Worm (Caenorhabditis elegans): ENCODE data around the gene K05G3.2.
"Not testable (repeated sequence)": the region's sequence is repeated elsewhere in the genome, so short reads cannot be mapped to it uniquely, and the experiment has no call there.

The K05G3.2 gene

DNA sequence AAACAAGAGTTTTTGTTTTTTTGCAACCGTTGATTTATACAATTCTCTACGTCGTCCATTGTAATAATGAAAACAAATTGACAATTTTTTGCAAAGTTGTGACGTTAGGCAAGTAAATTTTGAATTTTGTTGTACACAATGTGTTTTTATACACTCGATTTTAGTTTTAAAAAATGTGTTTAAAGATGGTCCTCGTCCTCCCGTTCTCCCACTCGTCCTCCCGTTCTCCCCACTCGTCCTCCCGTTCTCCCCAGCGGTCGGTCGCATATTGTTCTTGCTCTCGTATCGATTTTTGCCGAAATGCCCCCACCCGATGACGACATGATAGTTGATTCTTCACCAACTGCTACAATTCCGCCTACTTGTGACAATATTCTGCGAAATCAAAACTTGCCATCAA lies 43.1 kb upstream of the K05G3.2 start, which contains the start of gene F38E9.4:
Gene F38E9.4, plus strand, starts transcription at position 301 of the 400 bp plus-strand sequence.
- TF ChIP-seq eor-1 (tag; optimal IDR thresholded peaks at IDR 0.05); elt-1 (tag; optimal IDR thresholded peaks at IDR 0.05); sea-2 (GFP tag; optimal IDR thresholded peaks at IDR 0.05): not testable (repeated sequence)

- peak; percentile 88 for TF ChIP-seq elt-2 (tag; optimal IDR thresholded peaks at IDR 0.05)
- no peak for TF ChIP-seq unc-39 (tag; optimal IDR thresholded peaks at IDR 0.05)
- peak; percentile 56 for TF ChIP-seq pqm-1 (tag; optimal IDR thresholded peaks at IDR 0.05)
- TF ChIP-seq pha-4 (tag; optimal IDR thresholded peaks at IDR 0.05), result peak; percentile 12
- no peak for TF ChIP-seq snpc-4 (tag; optimal IDR thresholded peaks at IDR 0.05)
Observed at ce11 chrX:16456659-16457058, 38.1 kb upstream of the K05G3.2 start, which contains the start of gene nas-39. nas-39 (plus strand) TSS chrX:16456927.

ce11 chrX:16457113-16457512 lies 37.6 kb upstream of the K05G3.2 start:
- TF ChIP-seq mdl-1 (tag; optimal IDR thresholded peaks at IDR 0.05) (no peak), eor-1 (tag; optimal IDR thresholded peaks at IDR 0.05) (no peak), nhr-237 (tag; optimal IDR thresholded peaks at IDR 0.05) (no peak), tbx-2 (tag; optimal IDR thresholded peaks at IDR 0.05) (no peak), snpc-4 (tag; optimal IDR thresholded peaks at IDR 0.05) (no peak), lin-39 (tag; optimal IDR thresholded peaks at IDR 0.05) (no peak), unc-39 (tag; optimal IDR thresholded peaks at IDR 0.05) (no peak), zag-1 (tag; optimal IDR thresholded peaks at IDR 0.05) (no peak), hmg-11 (tag; optimal IDR thresholded peaks at IDR 0.05) (no peak), ama-1 (optimal IDR thresholded peaks at IDR 0.05) (no peak), jun-1 (tag; optimal IDR thresholded peaks at IDR 0.05) (no peak), egl-5 (tag; optimal IDR thresholded peaks at IDR 0.05) (no peak), nhr-43 (tag; optimal IDR thresholded peaks at IDR 0.05; ENCODE audit: poor library complexity, severe bottlenecking) (no peak), pqm-1 (tag; optimal IDR thresholded peaks at IDR 0.05) (no peak), ceh-16 (tag; optimal IDR thresholded peaks at IDR 0.05) (no peak), nhr-23 (tag; optimal IDR thresholded peaks at IDR 0.05) (no peak), daf-12 (tag; optimal IDR thresholded peaks at IDR 0.05) (no peak), nhr-11 (tag; optimal IDR thresholded peaks at IDR 0.05) (no peak), egl-27 (tag; optimal IDR thresholded peaks at IDR 0.05) (no peak)

- TF ChIP-seq nhr-67 (tag; optimal IDR thresholded peaks at IDR 0.05) (no peak), mml-1 (tag; optimal IDR thresholded peaks at IDR 0.05) (no peak), tbx-2 (tag; optimal IDR thresholded peaks at IDR 0.05) (no peak), ama-1 (optimal IDR thresholded peaks at IDR 0.05) (no peak)
Observed at ce11 chrX:16461319-16461718, 33.4 kb upstream of the K05G3.2 start.

- TF ChIP-seq ztf-4 (tag; optimal IDR thresholded peaks at IDR 0.05), result no peak
- no peak for TF ChIP-seq fos-1 (tag; optimal IDR thresholded peaks at IDR 0.05)
- TF ChIP-seq lin-39 (tag; optimal IDR thresholded peaks at IDR 0.05), result no peak
- no peak for TF ChIP-seq lin-15B (tag; optimal IDR thresholded peaks at IDR 0.05)
- TF ChIP-seq nhr-28 (tag; optimal IDR thresholded peaks at IDR 0.05), result no peak
- TF ChIP-seq skn-1 (tag; optimal IDR thresholded peaks at IDR 0.05), result no peak
- no peak for TF ChIP-seq ztf-11 (tag; optimal IDR thresholded peaks at IDR 0.05)
- no peak for TF ChIP-seq elt-3 (tag; optimal IDR thresholded peaks at IDR 0.05)
- no peak for TF ChIP-seq fkh-2 (tag; optimal IDR thresholded peaks at IDR 0.05)
- no peak for TF ChIP-seq nhr-77 (tag; optimal IDR thresholded peaks at IDR 0.05)
- no peak for TF ChIP-seq sea-2 (GFP tag; optimal IDR thresholded peaks at IDR 0.05)
- no peak for TF ChIP-seq mdl-1 (tag; optimal IDR thresholded peaks at IDR 0.05)
- no peak for TF ChIP-seq R02D3.7 (tag; optimal IDR thresholded peaks at IDR 0.05)
- no peak for TF ChIP-seq ZK546.5 (tag; optimal IDR thresholded peaks at IDR 0.05)
- TF ChIP-seq mml-1 (tag; optimal IDR thresholded peaks at IDR 0.05), result no peak
- TF ChIP-seq nhr-43 (tag; optimal IDR thresholded peaks at IDR 0.05; ENCODE audit: poor library complexity, severe bottlenecking), result no peak
- TF ChIP-seq pha-4 (tag; optimal IDR thresholded peaks at IDR 0.05), result no peak
Observed at ce11 chrX:16466157-16466556, 28.6 kb upstream of the K05G3.2 start.
